Worm (Caenorhabditis elegans) whole organism, mixed stage, embryonic: ENCODE measurements around the gene K12H4.6.

Experiments used
- M03D4.4 ChIP-seq: sonication (generic microtip); optimal IDR thresholded peaks from 2 replicates; lab custom pipeline; 2017; ENCODE audit warnings: mild to moderate bottlenecking, missing genetic modification characterization, missing compliant biosample characterization
- bed-3 ChIP-seq: fragments of 200-800 bp; sonication (Bioruptor generic); optimal IDR thresholded peaks from 3 replicates; lab custom pipeline; 2018; ENCODE audit warnings: mild to moderate bottlenecking, missing genetic modification characterization, moderate library complexity, missing compliant biosample characterization
- blmp-1 ChIP-seq: fragments of 150-350 bp; optimal IDR thresholded peaks from 2 replicates; lab custom pipeline; 2014; ENCODE audit warnings: missing biosample characterization, missing genetic modification characterization
- ceh-39 ChIP-seq: fragments of 150-350 bp; optimal IDR thresholded peaks from 2 replicates; lab custom pipeline; 2014; ENCODE audit warnings: missing biosample characterization, missing genetic modification characterization
- ceh-43 ChIP-seq: fragments of 200-800 bp; sonication (Bioruptor generic); optimal IDR thresholded peaks from 2 replicates; lab custom pipeline; 2018; ENCODE audit warnings: mild to moderate bottlenecking, missing genetic modification characterization, moderate library complexity, missing compliant biosample characterization
- ceh-83 ChIP-seq: fragments of 200-800 bp; sonication (Bioruptor generic); optimal IDR thresholded peaks from 2 replicates; lab custom pipeline; 2018; ENCODE audit warnings: mild to moderate bottlenecking, missing genetic modification characterization, missing compliant biosample characterization
- ces-1 ChIP-seq: fragments of 150-350 bp; optimal IDR thresholded peaks from 2 replicates; lab custom pipeline; 2014; ENCODE audit warnings: missing biosample characterization, missing genetic modification reagents, missing genetic modification characterization
- cnd-1 ChIP-seq: fragments of 200-800 bp; sonication (Bioruptor generic); optimal IDR thresholded peaks from 2 replicates; lab custom pipeline; 2018; ENCODE audit warnings: mild to moderate bottlenecking, missing genetic modification characterization, missing compliant biosample characterization
- drap-1 ChIP-seq: fragments of 200-800 bp; sonication (Bioruptor generic); optimal IDR thresholded peaks from 3 replicates; lab custom pipeline; 2018; ENCODE audit warnings: mild to moderate bottlenecking, missing genetic modification characterization, missing compliant biosample characterization
- elt-1 ChIP-seq: sonication (generic microtip); optimal IDR thresholded peaks from 2 replicates; lab custom pipeline; 2017; ENCODE audit warnings: missing genetic modification characterization, mild to moderate bottlenecking, missing compliant biosample characterization, antibody characterized with exemption, moderate library complexity, borderline replicate concordance; ENCODE audit not compliant: insufficient read depth
- elt-3 ChIP-seq: fragments of 150-350 bp; optimal IDR thresholded peaks from 2 replicates; lab custom pipeline; 2014; ENCODE audit warnings: missing biosample characterization, missing genetic modification characterization
- flh-1 ChIP-seq: fragments of 200-800 bp; sonication (Bioruptor generic); optimal IDR thresholded peaks from 2 replicates; lab custom pipeline; 2018; ENCODE audit warnings: mild to moderate bottlenecking, missing genetic modification characterization, moderate library complexity, missing compliant biosample characterization
- ham-2 ChIP-seq: fragments of 200-800 bp; sonication (Bioruptor generic); optimal IDR thresholded peaks from 2 replicates; lab custom pipeline; 2018; ENCODE audit warnings: mild to moderate bottlenecking, missing genetic modification characterization, missing compliant biosample characterization
- hlh-1 ChIP-seq: fragments of 150-350 bp; optimal IDR thresholded peaks from 2 replicates; lab custom pipeline; 2014; ENCODE audit warnings: missing biosample characterization, missing genetic modification reagents, missing genetic modification characterization
- lin-13 ChIP-seq: fragments of 150-350 bp; optimal IDR thresholded peaks from 2 replicates; lab custom pipeline; 2014; ENCODE audit warnings: missing biosample characterization, missing genetic modification characterization
- lin-32 ChIP-seq: fragments of 200-800 bp; sonication (Bioruptor generic); optimal IDR thresholded peaks from 2 replicates; lab custom pipeline; 2018; ENCODE audit warnings: mild to moderate bottlenecking, missing genetic modification characterization, missing compliant biosample characterization
- lsy-2 ChIP-seq: fragments of 150-350 bp; optimal IDR thresholded peaks from 2 replicates; lab custom pipeline; 2014; ENCODE audit warnings: missing biosample characterization, missing genetic modification characterization
- mab-5 ChIP-seq: fragments of 150-350 bp; optimal IDR thresholded peaks from 2 replicates; lab custom pipeline; 2014; ENCODE audit warnings: missing biosample characterization, missing genetic modification characterization
- mep-1 ChIP-seq: fragments of 150-350 bp; optimal IDR thresholded peaks from 2 replicates; lab custom pipeline; 2017; ENCODE audit warnings: missing biosample characterization, missing genetic modification reagents, missing genetic modification characterization, inconsistent platforms
- mls-2 ChIP-seq: sonication (generic microtip); optimal IDR thresholded peaks from 2 replicates; lab custom pipeline; 2016; ENCODE audit warnings: mild to moderate bottlenecking, missing genetic modification characterization, moderate library complexity, missing compliant biosample characterization
- nhr-12 ChIP-seq: fragments of 150-350 bp; optimal IDR thresholded peaks from 2 replicates; lab custom pipeline; 2014; ENCODE audit warnings: missing biosample characterization, missing genetic modification characterization
- nhr-2 ChIP-seq: fragments of 150-350 bp; optimal IDR thresholded peaks from 2 replicates; lab custom pipeline; 2014; ENCODE audit warnings: missing biosample characterization, missing genetic modification characterization
- nhr-237 ChIP-seq: fragments of 150-350 bp; optimal IDR thresholded peaks from 2 replicates; lab custom pipeline; 2014; ENCODE audit warnings: missing biosample characterization, missing genetic modification characterization
- nhr-28 ChIP-seq: fragments of 150-350 bp; optimal IDR thresholded peaks from 2 replicates; lab custom pipeline; 2014; ENCODE audit warnings: missing biosample characterization, missing genetic modification characterization
- nhr-76 ChIP-seq: sonication (generic microtip); optimal IDR thresholded peaks from 2 replicates; lab custom pipeline; 2017; ENCODE audit warnings: missing biosample characterization, missing genetic modification characterization
- pha-4 ChIP-seq: fragments of 150-350 bp; optimal IDR thresholded peaks from 2 replicates; lab custom pipeline; 2018; ENCODE audit warnings: missing biosample characterization, missing genetic modification reagents, missing genetic modification characterization
- sem-2 ChIP-seq: fragments of 200-800 bp; sonication (Bioruptor generic); optimal IDR thresholded peaks from 2 replicates; lab custom pipeline; 2018; ENCODE audit warnings: mild to moderate bottlenecking, missing genetic modification characterization, missing compliant biosample characterization
- snpc-4 ChIP-seq: fragments of 150-350 bp; optimal IDR thresholded peaks from 2 replicates; lab custom pipeline; 2014; ENCODE audit warnings: missing biosample characterization, missing genetic modification characterization
- sptf-1 ChIP-seq: sonication (generic microtip); optimal IDR thresholded peaks from 2 replicates; lab custom pipeline; 2017; ENCODE audit warnings: mild to moderate bottlenecking, missing genetic modification characterization, moderate library complexity, missing compliant biosample characterization
- tbx-8 ChIP-seq: fragments of 200-800 bp; sonication (Bioruptor generic); optimal IDR thresholded peaks from 2 replicates; lab custom pipeline; 2018; ENCODE audit warnings: mild to moderate bottlenecking, missing genetic modification characterization, moderate library complexity, missing compliant biosample characterization
- unc-120 ChIP-seq: sonication (generic microtip); optimal IDR thresholded peaks from 2 replicates; lab custom pipeline; 2017; ENCODE audit warnings: missing genetic modification characterization, missing compliant biosample characterization; ENCODE audit not compliant: poor library complexity, severe bottlenecking
- unc-39 ChIP-seq: fragments of 150-350 bp; optimal IDR thresholded peaks from 2 replicates; lab custom pipeline; 2014; ENCODE audit warnings: missing biosample characterization, missing genetic modification characterization
- unc-62 ChIP-seq: fragments of 150-350 bp; optimal IDR thresholded peaks from 2 replicates; lab custom pipeline; 2014; ENCODE audit warnings: missing biosample characterization, missing genetic modification reagents, missing genetic modification characterization
- zip-8 ChIP-seq: fragments of 150-350 bp; optimal IDR thresholded peaks from 2 replicates; lab custom pipeline; 2014; ENCODE audit warnings: missing biosample characterization, missing genetic modification characterization
- ztf-11 ChIP-seq: fragments of 150-350 bp; optimal IDR thresholded peaks from 2 replicates; lab custom pipeline; 2014; ENCODE audit warnings: missing biosample characterization, missing genetic modification characterization

K12H4.6 gene

ce11 chrIII:8080165-8080738 lies 37.6 kb upstream of the K12H4.6 start, which contains the start of the genes dcr-1 and apc-2:
Gene dcr-1 (minus strand): TSS chrIII:8080281.
Gene apc-2 (plus strand): TSS chrIII:8080629.
- TF ChIP-seq lsy-2 (tag; lab: Kevin White, UChicago) (no peak), flh-1 (no peak), bed-3 (GFP tag; lab: Kevin White, UChicago) (no peak), tbx-8 (GFP tag; lab: Kevin White, UChicago) (no peak), sptf-1 (no peak), blmp-1 (no peak), lin-32 (GFP tag; lab: Kevin White, UChicago) (no peak), nhr-76 (tag; lab: Kevin White, UChicago) (no peak), elt-1 (tag; lab: Kevin White, UChicago) (no peak), mab-5 (tag; lab: Kevin White, UChicago) (no peak)

ce11 chrIII:8077180-8077579 lies 34.5 kb upstream of the K12H4.6 start:
- no peak for TF ChIP-seq unc-62 (GFP tag; lab: Kevin White, UChicago)
- TF ChIP-seq nhr-28, result no peak
- no peak for TF ChIP-seq unc-120
- TF ChIP-seq mep-1, result no peak
- TF ChIP-seq ceh-43 (GFP tag; lab: Kevin White, UChicago), result no peak
- TF ChIP-seq ces-1, result no peak
- no peak for TF ChIP-seq ham-2
- TF ChIP-seq lin-32 (GFP tag; lab: Kevin White, UChicago), result no peak
- TF ChIP-seq mab-5 (tag; lab: Kevin White, UChicago), result no peak
- TF ChIP-seq zip-8 (tag; lab: Kevin White, UChicago), result no peak
- TF ChIP-seq ztf-11 (tag; lab: Kevin White, UChicago), result no peak
- no peak for TF ChIP-seq M03D4.4 (tag; lab: Kevin White, UChicago)
- TF ChIP-seq cnd-1, result no peak
- no peak for TF ChIP-seq snpc-4
- no peak for TF ChIP-seq sptf-1
- TF ChIP-seq mls-2 (tag; lab: Kevin White, UChicago), result no peak
- TF ChIP-seq nhr-76 (tag; lab: Kevin White, UChicago), result no peak

ce11 chrIII:8069206-8069605 lies 26.5 kb upstream of the K12H4.6 start:
- TF ChIP-seq mep-1 (no peak), hlh-1 (tag; lab: Kevin White, UChicago) (no peak), ceh-83 (GFP tag; lab: Kevin White, UChicago) (no peak), bed-3 (GFP tag; lab: Kevin White, UChicago) (no peak), unc-39 (tag; lab: Kevin White, UChicago) (no peak), nhr-2 (tag; lab: Kevin White, UChicago) (no peak), ham-2 (no peak), nhr-12 (no peak), nhr-28 (no peak), ztf-11 (tag; lab: Kevin White, UChicago) (no peak), cnd-1 (peak; percentile 16), lsy-2 (tag; lab: Kevin White, UChicago) (no peak), ceh-43 (GFP tag; lab: Kevin White, UChicago) (no peak), nhr-76 (tag; lab: Kevin White, UChicago) (no peak), drap-1 (GFP tag; lab: Kevin White, UChicago) (no peak), zip-8 (tag; lab: Kevin White, UChicago) (no peak), sptf-1 (peak; percentile 34), lin-13 (tag; lab: Kevin White, UChicago) (no peak), mab-5 (tag; lab: Kevin White, UChicago) (no peak), ceh-39 (tag; lab: Kevin White, UChicago) (no peak), unc-62 (GFP tag; lab: Kevin White, UChicago) (no peak), elt-3 (tag; lab: Kevin White, UChicago) (no peak), ces-1 (no peak), nhr-237 (tag; lab: Kevin White, UChicago) (no peak), mls-2 (tag; lab: Kevin White, UChicago) (peak; percentile 2), lin-32 (GFP tag; lab: Kevin White, UChicago) (no peak), tbx-8 (GFP tag; lab: Kevin White, UChicago) (no peak), snpc-4 (no peak), pha-4 (tag; lab: Kevin White, UChicago) (no peak), M03D4.4 (tag; lab: Kevin White, UChicago) (peak; percentile 36), flh-1 (no peak), unc-120 (no peak), sem-2 (no peak)
- TF ChIP-seq, all 35 proteins: peak for 4
